Fruit fly (Drosophila melanogaster) whole organism, embryonic: ENCODE results near the gene CG13038.

Experiments
- Adf1 ChIP-seq: fragments of 200-800 bp; sonication (Bioruptor generic); IDR thresholded peaks from 2 replicates; pipeline ENCODE4 v1.3.6; 2022; ENCODE audit warnings: missing biosample characterization, missing genetic modification characterization
- Atf6 ChIP-seq: fragments of 200-800 bp; sonication (Bioruptor generic); IDR thresholded peaks from 2 replicates; pipeline ENCODE4 v1.3.6; 2022; ENCODE audit warnings: missing biosample characterization, missing genetic modification characterization
- Blimp-1 ChIP-seq: fragments of 200-800 bp; sonication (Bioruptor generic); optimal IDR thresholded peaks from 3 replicates; lab custom pipeline; 2018; ENCODE audit warnings: missing biosample characterization, missing genetic modification characterization, mild to moderate bottlenecking, moderate library complexity, missing genetic modification reagents
- CG11504 ChIP-seq: fragments of 200-800 bp; sonication (Bioruptor generic); optimal IDR thresholded peaks from 3 replicates; lab custom pipeline; 2019; ENCODE audit warnings: missing biosample characterization, mild to moderate bottlenecking, missing genetic modification characterization, moderate library complexity
- CG12769 ChIP-seq: fragments of 200-800 bp; sonication (Bioruptor generic); optimal IDR thresholded peaks from 2 replicates; lab custom pipeline; 2019; ENCODE audit warnings: missing biosample characterization, mild to moderate bottlenecking, missing genetic modification characterization, moderate library complexity
- CG14441 ChIP-seq: fragments of 200-800 bp; sonication (Bioruptor generic); IDR thresholded peaks from 2 replicates; pipeline ENCODE4 v1.3.6; 2022; ENCODE audit warnings: missing biosample characterization, missing genetic modification characterization
- CG15601 ChIP-seq: fragments of 200-800 bp; sonication (Bioruptor generic); optimal IDR thresholded peaks from 3 replicates; lab custom pipeline; 2019; ENCODE audit warnings: missing biosample characterization, mild to moderate bottlenecking, missing genetic modification characterization, moderate library complexity
- CG1647 ChIP-seq: fragments of 200-800 bp; sonication (Bioruptor generic); optimal IDR thresholded peaks from 3 replicates; lab custom pipeline; 2016; ENCODE audit warnings: missing biosample characterization, missing genetic modification characterization
- CG3407 ChIP-seq: fragments of 200-800 bp; sonication (Bioruptor generic); optimal IDR thresholded peaks from 2 replicates; lab custom pipeline; 2018; ENCODE audit warnings: missing biosample characterization, mild to moderate bottlenecking, missing genetic modification characterization
- CG4707 ChIP-seq: fragments of 200-800 bp; sonication (Bioruptor generic); optimal IDR thresholded peaks from 2 replicates; lab custom pipeline; 2018; ENCODE audit warnings: missing biosample characterization, mild to moderate bottlenecking, missing genetic modification characterization, moderate library complexity
- CG4820 ChIP-seq: fragments of 200-800 bp; sonication (Bioruptor generic); optimal IDR thresholded peaks from 3 replicates; lab custom pipeline; 2016; ENCODE audit warnings: missing biosample characterization, missing genetic modification characterization
- CG6175 ChIP-seq: fragments of 200-800 bp; sonication (Bioruptor generic); IDR thresholded peaks from 3 replicates; pipeline ENCODE4 v1.3.6; 2022; ENCODE audit warnings: missing biosample characterization, missing genetic modification characterization
- CG6654 ChIP-seq: fragments of 200-800 bp; sonication (Bioruptor generic); optimal IDR thresholded peaks from 2 replicates; lab custom pipeline; 2017; ENCODE audit warnings: missing biosample characterization, mild to moderate bottlenecking, missing genetic modification characterization
- CG6683 ChIP-seq: fragments of 200-800 bp; sonication (Bioruptor generic); optimal IDR thresholded peaks from 2 replicates; lab custom pipeline; 2017; ENCODE audit warnings: missing biosample characterization, mild to moderate bottlenecking, missing genetic modification characterization, missing genetic modification reagents
- CG6689 ChIP-seq: fragments of 200-800 bp; sonication (Bioruptor generic); IDR thresholded peaks from 2 replicates; pipeline ENCODE4 v1.3.6; 2022; ENCODE audit warnings: missing biosample characterization, missing genetic modification characterization
- CG9727 ChIP-seq: fragments of 200-800 bp; sonication (Bioruptor generic); optimal IDR thresholded peaks from 3 replicates; lab custom pipeline; 2017; ENCODE audit warnings: missing biosample characterization, mild to moderate bottlenecking, missing genetic modification characterization
- CHES-1-like ChIP-seq: fragments of 200-800 bp; sonication (Bioruptor generic); optimal IDR thresholded peaks from 2 replicates; lab custom pipeline; 2016; ENCODE audit warnings: missing biosample characterization, missing genetic modification characterization
- Dip2 ChIP-seq: fragments of 200-800 bp; sonication (Bioruptor generic); IDR thresholded peaks from 2 replicates; pipeline ENCODE4 v1.3.6; 2022; ENCODE audit warnings: missing biosample characterization, missing genetic modification characterization
- Dll ChIP-seq: fragments of 200-800 bp; sonication (Bioruptor generic); IDR thresholded peaks from 4 replicates; pipeline ENCODE4 v1.3.6; 2022; ENCODE audit warnings: missing biosample characterization, missing genetic modification characterization; ENCODE audit not compliant: partially characterized antibody
- HHEX ChIP-seq: fragments of 200-800 bp; sonication (Bioruptor generic); optimal IDR thresholded peaks from 3 replicates; lab custom pipeline; 2017; ENCODE audit warnings: missing biosample characterization, mild to moderate bottlenecking, missing genetic modification characterization, missing genetic modification reagents
- Hey ChIP-seq: fragments of 200-800 bp; sonication (Bioruptor generic); optimal IDR thresholded peaks from 3 replicates; lab custom pipeline; 2018; ENCODE audit warnings: missing biosample characterization, mild to moderate bottlenecking, missing genetic modification characterization
- Kr ChIP-seq: fragments of 200-800 bp; sonication (Bioruptor generic); optimal IDR thresholded peaks from 2 replicates; lab custom pipeline; 2017; ENCODE audit warnings: missing biosample characterization, mild to moderate bottlenecking, missing genetic modification characterization
- Med ChIP-seq: fragments of 200-800 bp; sonication (Bioruptor generic); peaks from one replicate; lab custom pipeline; 2016; ENCODE audit warnings: missing biosample characterization, missing genetic modification characterization, mild to moderate bottlenecking, inconsistent platforms, moderate library complexity
- Scr ChIP-seq: fragments of 200-800 bp; sonication (Bioruptor generic); IDR thresholded peaks from 2 replicates; pipeline ENCODE4 v1.3.6; 2022; ENCODE audit warnings: missing biosample characterization, missing genetic modification characterization; ENCODE audit not compliant: partially characterized antibody
- Ssrp ChIP-seq: fragments of 200-800 bp; sonication (Bioruptor generic); optimal IDR thresholded peaks from 2 replicates; lab custom pipeline; 2018; ENCODE audit warnings: missing biosample characterization, mild to moderate bottlenecking, missing genetic modification characterization, moderate library complexity
- TFAM ChIP-seq: fragments of 200-800 bp; sonication (Bioruptor generic); optimal IDR thresholded peaks from 2 replicates; lab custom pipeline; 2017; ENCODE audit warnings: missing biosample characterization, missing genetic modification characterization, inconsistent platforms
- chinmo ChIP-seq: fragments of 200-800 bp; sonication (Bioruptor generic); IDR thresholded peaks from 4 replicates; pipeline ENCODE4 v1.3.6; 2022; ENCODE audit warnings: missing biosample characterization, missing genetic modification characterization; ENCODE audit not compliant: partially characterized antibody
- chn ChIP-seq: fragments of 200-800 bp; sonication (Bioruptor generic); optimal IDR thresholded peaks from 2 replicates; lab custom pipeline; 2016; ENCODE audit warnings: missing biosample characterization, missing genetic modification characterization
- croc ChIP-seq: fragments of 200-800 bp; sonication (Bioruptor generic); conservative IDR thresholded peaks from 3 replicates; pipeline ENCODE4 v1.3.6; 2022; ENCODE audit warnings: missing biosample characterization, missing genetic modification characterization
- dmrt99B ChIP-seq: fragments of 200-800 bp; sonication (Bioruptor generic); optimal IDR thresholded peaks from 2 replicates; lab custom pipeline; 2018; ENCODE audit warnings: missing biosample characterization, mild to moderate bottlenecking, missing genetic modification characterization, moderate library complexity
- dpn ChIP-seq, 2 experiments: fragments of 200-800 bp; sonication (Bioruptor generic); optimal IDR thresholded peaks; 3 replicates each; lab custom pipeline; 2016; ENCODE audit warnings: missing biosample characterization in 2 of 2, missing genetic modification characterization in 2 of 2
- dysf ChIP-seq: fragments of 200-800 bp; sonication (Bioruptor generic); IDR thresholded peaks from 3 replicates; pipeline ENCODE4 v1.3.6; 2022; ENCODE audit warnings: missing biosample characterization, missing genetic modification characterization
- fd96Cb ChIP-seq: fragments of 200-800 bp; sonication (Bioruptor generic); optimal IDR thresholded peaks from 2 replicates; lab custom pipeline; 2018; ENCODE audit warnings: missing biosample characterization, mild to moderate bottlenecking, missing genetic modification characterization, moderate library complexity
- gce ChIP-seq: fragments of 200-800 bp; sonication (Bioruptor generic); IDR thresholded peaks from 3 replicates; pipeline ENCODE4 v1.3.6; 2022; ENCODE audit warnings: missing biosample characterization, missing genetic modification characterization
- gt ChIP-seq: fragments of 200-800 bp; sonication (Bioruptor generic); IDR thresholded peaks from 2 replicates; pipeline ENCODE4 v1.3.6; 2022; ENCODE audit warnings: missing biosample characterization, missing genetic modification characterization
- her ChIP-seq: fragments of 200-800 bp; sonication (Bioruptor generic); optimal IDR thresholded peaks from 2 replicates; lab custom pipeline; 2016; ENCODE audit warnings: missing biosample characterization, missing genetic modification characterization
- insv ChIP-seq, 2 experiments: fragments of 200-800 bp; sonication (Bioruptor generic); optimal IDR thresholded peaks; 3 replicates each; lab custom pipeline; 2016 to 2018; ENCODE audit warnings: missing biosample characterization in 2 of 2, missing genetic modification characterization in 2 of 2
- jumu ChIP-seq: fragments of 200-800 bp; sonication (Bioruptor generic); optimal IDR thresholded peaks from 3 replicates; lab custom pipeline; 2016; ENCODE audit warnings: missing biosample characterization, missing genetic modification characterization
- knrl ChIP-seq: fragments of 200-800 bp; sonication (Bioruptor generic); IDR thresholded peaks from 3 replicates; pipeline ENCODE4 v1.3.6; 2022; ENCODE audit warnings: missing biosample characterization, missing genetic modification characterization; ENCODE audit not compliant: partially characterized antibody
- pan ChIP-seq, 4 experiments: fragments of >200 bp in 3 of 4; fragments of 200-800 bp in 1 of 4; sonication (Bioruptor generic) in 1 of 4; optimal IDR thresholded peaks in 3 of 4; IDR thresholded peaks in 1 of 4; 2 replicates each; pipeline versions ENCODE4 v1.3.6 to Lab custom; 2017 to 2022; ENCODE audit warnings: missing biosample characterization in 2 of 4, missing genetic modification characterization in 2 of 4, mixed read lengths in 1 of 4
- sd ChIP-seq: fragments of 200-800 bp; sonication (Bioruptor generic); optimal IDR thresholded peaks from 3 replicates; lab custom pipeline; 2018; ENCODE audit warnings: missing biosample characterization, mild to moderate bottlenecking, missing genetic modification characterization, moderate library complexity
- tll ChIP-seq, 2 experiments: fragments of 200-800 bp in 1 of 2; fragments of >200 bp in 1 of 2; sonication (Bioruptor generic) in 1 of 2; optimal IDR thresholded peaks; 2 replicates each; lab custom pipeline; 2017 to 2019; ENCODE audit warnings: missing biosample characterization in 2 of 2, missing genetic modification characterization in 2 of 2, mild to moderate bottlenecking in 1 of 2, moderate library complexity in 1 of 2
- trh ChIP-seq: fragments of 200-800 bp; sonication (Bioruptor generic); optimal IDR thresholded peaks from 2 replicates; lab custom pipeline; 2016; ENCODE audit warnings: missing biosample characterization, missing genetic modification characterization
- usp ChIP-seq: fragments of >200 bp; optimal IDR thresholded peaks from 2 replicates; lab custom pipeline; 2017; ENCODE audit warnings: missing biosample characterization, missing genetic modification characterization
- vvl ChIP-seq: fragments of 200-800 bp; sonication (Bioruptor generic); IDR thresholded peaks from 2 replicates; pipeline ENCODE4 v1.3.6; 2022; ENCODE audit warnings: missing biosample characterization, missing genetic modification characterization
- wek ChIP-seq: fragments of 200-800 bp; sonication (Bioruptor generic); optimal IDR thresholded peaks from 3 replicates; lab custom pipeline; 2018; ENCODE audit warnings: missing biosample characterization, mild to moderate bottlenecking, missing genetic modification characterization, moderate library complexity
- z ChIP-seq: fragments of 200-800 bp; sonication (Bioruptor generic); IDR thresholded peaks from 3 replicates; pipeline ENCODE4 v1.3.6; 2022; ENCODE audit warnings: missing biosample characterization, missing genetic modification characterization

Gene CG13038

dm6 chr3L:16339463-16339862 lies 11.8 kb upstream of the CG13038 start (continued):
- TF ChIP-seq gt (GFP tag; lab: Robert Waterston, UW) (no peak), Atf6 (GFP tag; lab: Robert Waterston, UW) (no peak), fd96Cb (peak; percentile 0), insv (GFP tag; optimal IDR thresholded peaks at IDR 0.05; lab: Kevin White, UChicago) (no peak), CG9727 (GFP tag; lab: Kevin White, UChicago) (no peak), z (GFP tag; lab: Robert Waterston, UW) (no peak), Adf1 (GFP tag; lab: Robert Waterston, UW) (no peak), dmrt99B (tag; lab: Kevin White, UChicago) (peak; percentile 57), dysf (no peak)

- no peak for TF ChIP-seq Scr (GFP tag; lab: Robert Waterston, UW)
- TF ChIP-seq pan (optimal IDR thresholded peaks at IDR 0.05; lab: Kevin White, UChicago) = no peak
- peak in 1 of 2 experiments; percentile 14 for TF ChIP-seq pan (GFP tag; optimal IDR thresholded peaks at IDR 0.05 in 1 of 2, IDR thresholded peaks at IDR 0.05 in 1 of 2)
- no peak for TF ChIP-seq dpn (GFP tag; optimal IDR thresholded peaks at IDR 0.05; lab: Kevin White, UChicago)
- TF ChIP-seq CG11504 = no peak
- peak; percentile 8 for TF ChIP-seq CG12769 (tag; lab: Kevin White, UChicago)
- TF ChIP-seq Blimp-1 (GFP tag; lab: Kevin White, UChicago) = peak; percentile 8
Measured at dm6 chr3L:16338703-16339102, 11.0 kb upstream of the CG13038 start, which contains the start of gene CG4998. Gene CG4998 (plus strand): TSS chr3L:16339003.

- TF ChIP-seq chinmo (GFP tag; lab: Robert Waterston, UW) (peak; percentile 71; the same call in 1 of the 4 replicates), CHES-1-like (GFP tag; lab: Kevin White, UChicago) (no peak), CG6689 (GFP tag; lab: Robert Waterston, UW) (no peak), CG6175 (0 out of 3 replicates have a peak, but pooled peaks have one; percentile 25), CG6654 (GFP tag; lab: Kevin White, UChicago) (no peak), Kr (GFP tag; lab: Kevin White, UChicago) (no peak), vvl (GFP tag; lab: Robert Waterston, UW) (peak; percentile 83), her (GFP tag; lab: Kevin White, UChicago) (no peak), Dll (no peak), CG15601 (tag; lab: Kevin White, UChicago) (no peak), Blimp-1 (GFP tag; lab: Kevin White, UChicago) (peak; percentile 63), Med (peak; percentile 20), Ssrp (no peak), tll (GFP tag; optimal IDR thresholded peaks at IDR 0.05; lab: Kevin White, UChicago) (no peak), CG6683 (GFP tag; lab: Kevin White, UChicago) (no peak), Hey (tag; lab: Kevin White, UChicago) (no peak), HHEX (GFP tag; lab: Kevin White, UChicago) (no peak), usp (GFP tag; lab: Kevin White, UChicago) (no peak), wek (no peak), sd (peak; percentile 66), chn (GFP tag; lab: Kevin White, UChicago) (no peak), CG12769 (tag; lab: Kevin White, UChicago) (peak; percentile 68), TFAM (GFP tag; lab: Kevin White, UChicago) (no peak), trh (GFP tag; lab: Kevin White, UChicago) (no peak), knrl (no peak), Dip2 (GFP tag; lab: Robert Waterston, UW) (no peak), CG4707 (GFP tag; lab: Kevin White, UChicago) (no peak), jumu (GFP tag; lab: Kevin White, UChicago) (no peak), CG14441 (GFP tag; lab: Robert Waterston, UW) (no peak), gce (GFP tag; lab: Robert Waterston, UW) (no peak), croc (GFP tag; lab: Robert Waterston, UW) (no peak), CG1647 (GFP tag; lab: Kevin White, UChicago) (no peak), CG4820 (no peak), CG3407 (GFP tag; lab: Kevin White, UChicago) (no peak)
Measured at dm6 chr3L:16337739-16338138, 10.0 kb upstream of the CG13038 start.
